Worm (Caenorhabditis elegans) whole organism, young adult: ENCODE results near the gene cyk-7.
"Not testable (repeated sequence)": the region's sequence is repeated elsewhere in the genome, so short reads cannot be mapped to it uniquely, and the experiment has no call there.

Experiments used
- B0261.1 ChIP-seq: sonication (generic microtip); optimal IDR thresholded peaks from 2 replicates; lab custom pipeline; 2016; ENCODE audit warnings: mild to moderate bottlenecking, missing genetic modification characterization, moderate library complexity, missing compliant biosample characterization
- B0336.3 ChIP-seq: fragments of 200-800 bp; sonication (Bioruptor generic); IDR thresholded peaks from 2 replicates; pipeline ENCODE4 v1.3.6; 2022; ENCODE audit warnings: missing genetic modification characterization, missing compliant biosample characterization
- C17E4.6 ChIP-seq: fragments of 200-800 bp; sonication (Bioruptor generic); IDR thresholded peaks from 2 replicates; pipeline ENCODE4 v1.3.6; 2022; ENCODE audit warnings: missing genetic modification reagents, missing genetic modification characterization, missing compliant biosample characterization
- D2030.7 ChIP-seq: fragments of 200-800 bp; sonication (Bioruptor generic); IDR thresholded peaks from 2 replicates; pipeline ENCODE4 v1.3.6; 2022; ENCODE audit warnings: missing genetic modification reagents, missing genetic modification characterization, missing compliant biosample characterization
- F33H1.4 ChIP-seq: fragments of 200-800 bp; sonication (Bioruptor generic); IDR thresholded peaks from 2 replicates; pipeline ENCODE4 v1.3.6; 2022; ENCODE audit warnings: missing genetic modification reagents, missing genetic modification characterization, missing compliant biosample characterization
- F49E8.2 ChIP-seq: sonication (generic microtip); optimal IDR thresholded peaks from 3 replicates; lab custom pipeline; 2017; ENCODE audit warnings: missing genetic modification characterization, mild to moderate bottlenecking, missing compliant biosample characterization, antibody characterized with exemption, moderate library complexity; ENCODE audit not compliant: insufficient read depth
- Y53G8AR.9 ChIP-seq: fragments of 200-800 bp; sonication (Bioruptor generic); conservative IDR thresholded peaks from 2 replicates; pipeline ENCODE4 v1.3.6; 2022; ENCODE audit warnings: missing genetic modification reagents, missing genetic modification characterization, missing compliant biosample characterization
- Y56A3A.18 ChIP-seq: fragments of 200-800 bp; sonication (Bioruptor generic); IDR thresholded peaks from 2 replicates; pipeline ENCODE4 v1.3.6; 2022; ENCODE audit warnings: missing genetic modification reagents, missing genetic modification characterization, missing compliant biosample characterization
- Y95B8A.8 ChIP-seq: fragments of 200-800 bp; sonication (Bioruptor generic); IDR thresholded peaks from 2 replicates; pipeline ENCODE4 v1.3.6; 2022; ENCODE audit warnings: missing genetic modification reagents, missing genetic modification characterization, missing compliant biosample characterization
- ama-1 ChIP-seq, 3 experiments: fragments of 150-350 bp in 1 of 3; sonication (generic microtip) in 2 of 3; optimal IDR thresholded peaks; 2 replicates each; lab custom pipeline; 2014 to 2018; ENCODE audit warnings: missing biosample characterization in 2 of 3, missing genetic modification characterization in 2 of 3, missing genetic modification reagents in 2 of 3
- attf-3 ChIP-seq: fragments of 200-800 bp; sonication (Bioruptor generic); conservative IDR thresholded peaks from 2 replicates; pipeline ENCODE4 v1.3.6; 2022; ENCODE audit warnings: missing genetic modification reagents, missing genetic modification characterization, missing compliant biosample characterization
- attf-5 ChIP-seq: fragments of 200-800 bp; sonication (Bioruptor generic); optimal IDR thresholded peaks from 2 replicates; lab custom pipeline; 2018; ENCODE audit warnings: mild to moderate bottlenecking, missing genetic modification characterization, missing compliant biosample characterization
- cebp-1 ChIP-seq, 2 experiments: fragments of 200-800 bp in 1 of 2; sonication (Bioruptor generic) in 1 of 2; sonication (generic microtip) in 1 of 2; IDR thresholded peaks in 1 of 2; optimal IDR thresholded peaks in 1 of 2; 2 replicates each; pipeline versions ENCODE4 v1.3.6 to Lab custom; 2017 to 2022; ENCODE audit warnings: missing compliant biosample characterization in 2 of 2, missing genetic modification characterization in 2 of 2, mild to moderate bottlenecking in 1 of 2, missing genetic modification reagents in 1 of 2, moderate library complexity in 1 of 2
- ceh-58 ChIP-seq: fragments of 200-800 bp; sonication (Bioruptor generic); IDR thresholded peaks from 2 replicates; pipeline ENCODE4 v1.3.6; 2022; ENCODE audit warnings: missing genetic modification characterization, missing compliant biosample characterization
- ceh-91 ChIP-seq: fragments of 200-800 bp; sonication (Bioruptor generic); IDR thresholded peaks from 2 replicates; pipeline ENCODE4 v1.3.6; 2022; ENCODE audit warnings: missing genetic modification reagents, missing genetic modification characterization, missing compliant biosample characterization
- dox-1 ChIP-seq: fragments of 200-800 bp; sonication (Bioruptor generic); IDR thresholded peaks from 2 replicates; pipeline ENCODE4 v1.3.6; 2022; ENCODE audit warnings: missing genetic modification reagents, missing genetic modification characterization, missing compliant biosample characterization
- ekl-4 ChIP-seq: fragments of 200-800 bp; sonication (Bioruptor generic); IDR thresholded peaks from 2 replicates; pipeline ENCODE4 v1.3.6; 2022; ENCODE audit warnings: missing genetic modification reagents, missing genetic modification characterization, missing compliant biosample characterization
- him-1 ChIP-seq: sonication (generic microtip); optimal IDR thresholded peaks from 2 replicates; lab custom pipeline; 2016; ENCODE audit warnings: missing genotype, missing genetic modification reagents, missing genetic modification characterization, missing compliant biosample characterization
- hmg-1.2 ChIP-seq: fragments of 200-800 bp; sonication (Bioruptor generic); IDR thresholded peaks from 2 replicates; pipeline ENCODE4 v1.3.6; 2022; ENCODE audit warnings: missing genetic modification reagents, missing genetic modification characterization, missing compliant biosample characterization
- hmg-20 ChIP-seq: fragments of 200-800 bp; sonication (Bioruptor generic); IDR thresholded peaks from 2 replicates; pipeline ENCODE4 v1.3.6; 2022; ENCODE audit warnings: missing genetic modification reagents, missing genetic modification characterization, missing compliant biosample characterization
- hrde-1 ChIP-seq: sonication (generic microtip); optimal IDR thresholded peaks from 2 replicates; lab custom pipeline; 2016; ENCODE audit warnings: missing genetic modification characterization, mild to moderate bottlenecking, missing compliant biosample characterization, moderate library complexity, missing genotype, missing genetic modification reagents, borderline replicate concordance
- hsf-1 ChIP-seq: fragments of 200-800 bp; sonication (Bioruptor generic); IDR thresholded peaks from 2 replicates; pipeline ENCODE4 v1.3.6; 2022; ENCODE audit warnings: missing genetic modification reagents, missing genetic modification characterization, missing compliant biosample characterization
- let-607 ChIP-seq, 2 experiments: fragments of 200-800 bp in 1 of 2; sonication (Bioruptor generic) in 1 of 2; sonication (generic microtip) in 1 of 2; optimal IDR thresholded peaks; 2 replicates each; lab custom pipeline; 2016 to 2018; ENCODE audit warnings: mild to moderate bottlenecking in 2 of 2, missing compliant biosample characterization in 2 of 2, missing genetic modification characterization in 2 of 2, moderate library complexity in 2 of 2, missing genotype in 1 of 2
- lin-40 ChIP-seq: sonication (generic microtip); optimal IDR thresholded peaks from 2 replicates; lab custom pipeline; 2016; ENCODE audit warnings: missing genetic modification characterization, mild to moderate bottlenecking, missing compliant biosample characterization, missing genotype, missing genetic modification reagents
- lin-54 ChIP-seq: fragments of 200-800 bp; sonication (Bioruptor generic); optimal IDR thresholded peaks from 2 replicates; lab custom pipeline; 2018; ENCODE audit warnings: mild to moderate bottlenecking, missing genetic modification characterization, missing compliant biosample characterization
- lir-1 ChIP-seq: fragments of 200-800 bp; sonication (Bioruptor generic); conservative IDR thresholded peaks from 2 replicates; pipeline ENCODE4 v1.3.6; 2022; ENCODE audit warnings: missing genetic modification reagents, missing genetic modification characterization, missing compliant biosample characterization
- lsl-1 ChIP-seq: fragments of 200-800 bp; sonication (Bioruptor generic); optimal IDR thresholded peaks from 2 replicates; lab custom pipeline; 2018; ENCODE audit warnings: mild to moderate bottlenecking, missing genetic modification characterization, moderate library complexity, missing compliant biosample characterization
- madf-10 ChIP-seq: sonication (generic microtip); optimal IDR thresholded peaks from 2 replicates; lab custom pipeline; 2016; ENCODE audit warnings: mild to moderate bottlenecking, missing genetic modification characterization, missing compliant biosample characterization
- madf-3 ChIP-seq: fragments of 200-800 bp; sonication (Bioruptor generic); IDR thresholded peaks from 2 replicates; pipeline ENCODE4 v1.3.6; 2022; ENCODE audit warnings: missing genetic modification reagents, missing genetic modification characterization, missing compliant biosample characterization
- madf-6 ChIP-seq: fragments of 200-800 bp; sonication (Bioruptor generic); IDR thresholded peaks from 2 replicates; pipeline ENCODE4 v1.3.6; 2022; ENCODE audit warnings: missing genetic modification reagents, missing genetic modification characterization, missing compliant biosample characterization
- mcd-1 ChIP-seq: fragments of 200-800 bp; sonication (Bioruptor generic); IDR thresholded peaks from 2 replicates; pipeline ENCODE4 v1.3.6; 2022; ENCODE audit warnings: missing genetic modification reagents, missing genetic modification characterization, missing compliant biosample characterization
- nfyb-1 ChIP-seq: fragments of 200-800 bp; sonication (Bioruptor generic); IDR thresholded peaks from 2 replicates; pipeline ENCODE4 v1.3.6; 2022; ENCODE audit warnings: missing genetic modification reagents, missing genetic modification characterization, missing compliant biosample characterization
- nhr-80 ChIP-seq: sonication (generic microtip); optimal IDR thresholded peaks from 2 replicates; lab custom pipeline; 2016; ENCODE audit warnings: missing genetic modification characterization, missing compliant biosample characterization
- pbrm-1 ChIP-seq: fragments of 200-800 bp; sonication (Bioruptor generic); IDR thresholded peaks from 2 replicates; pipeline ENCODE4 v1.3.6; 2022; ENCODE audit warnings: missing genetic modification reagents, missing genetic modification characterization, missing compliant biosample characterization
- rcor-1 ChIP-seq: fragments of 200-800 bp; sonication (Bioruptor generic); IDR thresholded peaks from 2 replicates; pipeline ENCODE4 v1.3.6; 2022; ENCODE audit warnings: missing genetic modification reagents, missing genetic modification characterization, missing compliant biosample characterization
- rpc-1 ChIP-seq, 2 experiments: fragments of 150-350 bp in 1 of 2; sonication (generic microtip) in 1 of 2; optimal IDR thresholded peaks; 2 replicates each; lab custom pipeline; 2014 to 2018; ENCODE audit warnings: missing biosample characterization in 1 of 2, missing genetic modification characterization in 1 of 2, missing genetic modification reagents in 1 of 2, missing genotype in 1 of 2
- tbp1 ChIP-seq: fragments of 200-800 bp; sonication (Bioruptor generic); optimal IDR thresholded peaks from 2 replicates; lab custom pipeline; 2018; ENCODE audit warnings: mild to moderate bottlenecking, missing genetic modification characterization, missing compliant biosample characterization
- unc-130 ChIP-seq: sonication (generic microtip); optimal IDR thresholded peaks from 2 replicates; lab custom pipeline; 2016; ENCODE audit warnings: missing genetic modification reagents, missing genetic modification characterization, missing compliant biosample characterization
- ztf-18 ChIP-seq: sonication (generic microtip); optimal IDR thresholded peaks from 2 replicates; lab custom pipeline; 2016; ENCODE audit warnings: missing genotype, mild to moderate bottlenecking, missing genetic modification characterization, missing compliant biosample characterization

Gene cyk-7

DNA sequence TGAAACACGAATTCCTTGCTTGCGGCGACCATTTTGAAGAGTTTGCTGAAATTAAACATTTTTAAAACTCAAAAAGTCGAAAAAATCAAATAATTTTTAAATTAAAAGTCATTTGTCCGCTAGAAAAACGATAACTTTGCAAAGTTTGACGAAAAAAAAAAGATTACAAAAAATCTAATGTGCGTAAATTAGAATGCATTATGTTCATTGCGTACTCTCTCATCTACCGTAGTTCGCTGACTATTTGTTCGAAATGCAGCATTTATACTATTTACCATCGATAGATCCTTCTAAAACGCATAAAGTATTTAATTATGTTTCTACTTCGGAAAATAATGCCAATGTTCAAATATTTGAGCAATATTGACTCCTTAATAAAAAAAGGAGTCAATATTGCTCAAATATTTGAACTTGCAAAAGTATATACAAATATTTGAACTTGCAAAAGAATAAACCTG is 19.2 kb downstream of the cyk-7 start, which contains the start of gene bath-15:
Gene bath-15, minus strand, starts transcription at position 51 of the 458 bp plus-strand sequence.
- no peak for TF ChIP-seq ceh-58 (GFP tag; lab: Robert Waterston, UW)
- peak; percentile 61 for TF ChIP-seq lsl-1 (GFP tag; lab: Kevin White, UChicago)

DNA sequence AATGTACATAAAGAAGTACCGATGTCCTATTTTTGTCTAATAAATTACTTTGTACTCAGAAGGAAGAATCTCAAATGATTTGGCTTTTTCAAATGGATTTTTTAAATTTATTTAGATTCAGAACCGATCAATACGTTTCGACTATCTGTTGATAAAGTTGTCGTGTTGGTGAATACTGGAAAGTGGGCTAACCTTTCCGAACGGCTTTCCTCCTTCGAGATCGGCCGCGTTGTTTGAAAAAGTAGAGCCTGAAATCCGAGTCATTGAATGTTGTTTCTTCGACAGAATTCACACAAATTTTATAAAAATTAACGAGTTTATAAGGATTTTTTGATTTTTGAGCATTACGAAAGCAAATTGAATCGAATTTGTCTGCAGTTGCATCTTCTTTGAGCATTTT is 21.4 kb downstream of the cyk-7 start:
- peak; percentile 12 for TF ChIP-seq F49E8.2 (tag; lab: Kevin White, UChicago)
- TF ChIP-seq hsf-1 (GFP tag; lab: Robert Waterston, UW), result peak; percentile 61; the same call in 1 of the 2 replicates
- no peak for TF ChIP-seq madf-10 (tag; lab: Kevin White, UChicago)
- no peak for TF ChIP-seq unc-130 (GFP tag; lab: Kevin White, UChicago)
- peak; percentile 59 for TF ChIP-seq him-1 (tag; lab: Kevin White, UChicago)
- no peak for TF ChIP-seq ama-1 (optimal IDR thresholded peaks at IDR 0.05; lab: Kevin White, UChicago)
- TF ChIP-seq ama-1 (GFP tag; optimal IDR thresholded peaks at IDR 0.05; lab: Kevin White, UChicago), result peak in 1 of 2 experiments; percentile 36
- TF ChIP-seq hrde-1 (tag; lab: Kevin White, UChicago), result peak; percentile 36

DNA sequence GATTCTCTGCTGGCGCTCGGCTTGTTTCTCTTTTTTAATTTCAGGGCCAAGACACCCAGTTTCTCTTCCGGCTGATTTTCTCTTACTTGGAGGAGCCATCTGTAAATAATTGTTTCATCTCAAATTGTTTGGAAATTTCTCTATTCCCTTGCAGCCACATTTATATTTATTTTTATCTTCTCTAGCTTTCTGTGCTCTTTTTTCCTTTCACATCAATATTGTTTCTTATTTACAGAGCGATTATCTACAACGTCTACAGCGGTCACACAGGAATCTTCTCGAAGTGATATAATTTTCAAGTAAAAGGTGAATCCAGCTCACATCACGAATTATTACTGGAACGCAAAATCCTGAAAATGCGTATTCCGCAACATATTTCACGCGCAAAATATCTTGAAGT is 22.3 kb downstream of the cyk-7 start, which contains the start of the genes ZK686.6 and ZK686.1:
Gene ZK686.6, minus strand, starts transcription at position 101 of the 400 bp plus-strand sequence.
Gene ZK686.1, plus strand, starts transcription at position 234 of the 400 bp plus-strand sequence.
- peak; percentile 56; the same call in 1 of the 2 replicates for TF ChIP-seq ceh-91 (GFP tag; lab: Robert Waterston, UW)
- no peak for TF ChIP-seq lir-1 (GFP tag; lab: Robert Waterston, UW)

DNA sequence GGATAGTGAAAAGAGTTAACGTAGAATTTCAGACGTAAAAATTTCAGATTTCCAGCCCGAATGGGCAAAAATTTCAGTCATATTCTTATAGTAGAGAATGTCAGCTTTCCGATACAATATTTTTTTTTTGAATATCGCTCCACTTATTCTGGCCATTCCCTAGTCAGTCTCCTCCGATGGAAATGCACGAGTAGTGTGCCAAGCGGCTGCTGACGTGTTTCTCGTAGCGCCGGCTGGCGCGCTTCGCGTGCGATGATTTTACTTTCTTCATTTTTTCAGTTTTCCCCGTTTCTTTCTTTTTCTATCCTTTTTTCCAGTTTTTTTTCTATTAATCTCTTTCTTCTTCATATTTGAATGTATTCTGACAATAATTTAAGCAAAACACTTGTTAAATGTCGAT is 24.2 kb downstream of the cyk-7 start:
- peak; percentile 34 for TF ChIP-seq lin-40
- peak; percentile 32 for TF ChIP-seq attf-5 (GFP tag; lab: Kevin White, UChicago)
- peak; percentile 82 for TF ChIP-seq pbrm-1
- 0 out of 2 replicates have a peak, but pooled peaks have one; percentile 17 for TF ChIP-seq ceh-91 (GFP tag; lab: Robert Waterston, UW)
- peak; percentile 77 for TF ChIP-seq attf-3 (GFP tag; lab: Robert Waterston, UW)
- TF ChIP-seq B0336.3, result 0 out of 2 replicates have a peak, but pooled peaks have one; percentile 27
- peak; percentile 67; the same call in 1 of the 2 replicates for TF ChIP-seq madf-3
- TF ChIP-seq hmg-1.2 (GFP tag; lab: Robert Waterston, UW), result peak; percentile 47
- TF ChIP-seq rpc-1 (optimal IDR thresholded peaks at IDR 0.05; lab: Kevin White, UChicago), result peak; percentile 5
- TF ChIP-seq rpc-1 (tag; optimal IDR thresholded peaks at IDR 0.05; lab: Kevin White, UChicago), result peak; percentile 64
- peak; percentile 62 for TF ChIP-seq B0261.1 (tag; lab: Kevin White, UChicago)
- peak; percentile 62 for TF ChIP-seq F33H1.4 (GFP tag; lab: Robert Waterston, UW)
- TF ChIP-seq nhr-80 (tag; lab: Kevin White, UChicago), result peak; percentile 3
- TF ChIP-seq lsl-1 (GFP tag; lab: Kevin White, UChicago), result peak; percentile 34
- peak; percentile 55; the same call in 1 of the 2 replicates for TF ChIP-seq Y56A3A.18
- TF ChIP-seq hsf-1 (GFP tag; lab: Robert Waterston, UW), result peak; percentile 60; the same call in 1 of the 2 replicates
- peak; percentile 94 for TF ChIP-seq ztf-18 (tag; lab: Kevin White, UChicago)
- peak; percentile 91 for TF ChIP-seq dox-1
- peak; percentile 57; the same call in 1 of the 2 replicates for TF ChIP-seq C17E4.6
- TF ChIP-seq ekl-4 (GFP tag; lab: Robert Waterston, UW), result peak; percentile 64
- TF ChIP-seq cebp-1 (GFP tag; IDR thresholded peaks at IDR 0.05; lab: Robert Waterston, UW), result not testable (repeated sequence)
- peak; percentile 59 for TF ChIP-seq cebp-1 (tag; optimal IDR thresholded peaks at IDR 0.05; lab: Kevin White, UChicago)
- TF ChIP-seq Y95B8A.8 (GFP tag; lab: Robert Waterston, UW), result peak; percentile 74
- TF ChIP-seq let-607 (tag; optimal IDR thresholded peaks at IDR 0.05; lab: Kevin White, UChicago), result peak in 1 of 2 experiments; percentile 5
- peak; percentile 61 for TF ChIP-seq madf-6
- TF ChIP-seq D2030.7 (GFP tag; lab: Robert Waterston, UW), result peak; percentile 70
- TF ChIP-seq hmg-20 (GFP tag; lab: Robert Waterston, UW), result 0 out of 2 replicates have a peak, but pooled peaks have one; percentile 9
- TF ChIP-seq nfyb-1, result peak; percentile 77
- TF ChIP-seq lin-54 (GFP tag; lab: Kevin White, UChicago), result peak; percentile 53
- peak; percentile 66 for TF ChIP-seq tbp1 (GFP tag; lab: Kevin White, UChicago)
- peak; percentile 90 for TF ChIP-seq Y53G8AR.9
- TF ChIP-seq rcor-1 (GFP tag; lab: Robert Waterston, UW), result peak; percentile 70
- peak; percentile 87 for TF ChIP-seq mcd-1 (GFP tag; lab: Robert Waterston, UW)
- TF ChIP-seq, all 124 proteins: peak for 31; not testable (repeated sequence) for 93
